Fruit fly (Drosophila melanogaster) whole organism, pupa: ENCODE data around the gene CG32756.
A peak's percentile ranks its signal among the peaks of the same experiment; 100 is the strongest.

Experiments used
- CG12605 ChIP-seq: fragments of 200-800 bp; sonication (Bioruptor generic); IDR thresholded peaks from 2 replicates; pipeline ENCODE4 v1.3.6; 2022; ENCODE audit warnings: missing biosample characterization, missing genetic modification characterization
- CG14655 ChIP-seq: fragments of 200-800 bp; sonication (Bioruptor generic); optimal IDR thresholded peaks from 3 replicates; lab custom pipeline; 2017; ENCODE audit warnings: mild to moderate bottlenecking, missing biosample characterization, missing genetic modification reagents, missing genetic modification characterization
- CG15710 ChIP-seq: fragments of 200-800 bp; sonication (Bioruptor generic); optimal IDR thresholded peaks from 2 replicates; lab custom pipeline; 2018; ENCODE audit warnings: missing biosample characterization, mild to moderate bottlenecking, missing genetic modification characterization, moderate library complexity
- CG8159 ChIP-seq: fragments of 200-800 bp; sonication (Bioruptor generic); optimal IDR thresholded peaks from 3 replicates; lab custom pipeline; 2018; ENCODE audit warnings: missing biosample characterization, mild to moderate bottlenecking, missing genetic modification characterization, moderate library complexity
- EcR ChIP-seq: fragments of 200-800 bp; sonication (Bioruptor generic); optimal IDR thresholded peaks from 3 replicates; lab custom pipeline; 2019; ENCODE audit warnings: missing biosample characterization, missing genetic modification characterization, mild to moderate bottlenecking, moderate library complexity, missing genetic modification reagents
- Ets98B ChIP-seq: fragments of 200-800 bp; sonication (Bioruptor generic); IDR thresholded peaks from 2 replicates; pipeline ENCODE4 v1.3.6; 2022; ENCODE audit warnings: missing biosample characterization, missing genetic modification characterization
- Pif1A ChIP-seq: fragments of 200-800 bp; sonication (Bioruptor generic); optimal IDR thresholded peaks from 3 replicates; lab custom pipeline; 2016; ENCODE audit warnings: missing biosample characterization, missing genetic modification characterization
- Pif1B ChIP-seq: fragments of 200-800 bp; sonication (Bioruptor generic); optimal IDR thresholded peaks from 3 replicates; lab custom pipeline; 2016; ENCODE audit warnings: missing biosample characterization, missing genetic modification characterization
- fd96Ca ChIP-seq: fragments of 200-800 bp; sonication (Bioruptor generic); IDR thresholded peaks from 3 replicates; pipeline ENCODE4 v1.3.6; 2022; ENCODE audit warnings: missing biosample characterization, missing genetic modification characterization
- gl ChIP-seq: fragments of 200-800 bp; sonication (Bioruptor generic); optimal IDR thresholded peaks from 2 replicates; lab custom pipeline; 2018; ENCODE audit warnings: missing biosample characterization, mild to moderate bottlenecking, missing genetic modification characterization

- peak; percentile 66 for TF ChIP-seq CG8159 (tag; lab: Kevin White, UChicago)
- TF ChIP-seq CG14655 (GFP tag; lab: Kevin White, UChicago), result peak; percentile 29
- peak; percentile 50; the same call in 1 of the 3 replicates for TF ChIP-seq fd96Ca (GFP tag; lab: Robert Waterston, UW)
- TF ChIP-seq CG15710 (tag; lab: Kevin White, UChicago), result peak; percentile 43
- peak; percentile 52 for TF ChIP-seq Pif1B (GFP tag; lab: Kevin White, UChicago)
- TF ChIP-seq EcR (GFP tag; lab: Kevin White, UChicago), result no peak
- TF ChIP-seq Ets98B (GFP tag; lab: Robert Waterston, UW), result no peak
- no peak for TF ChIP-seq gl (tag; lab: Kevin White, UChicago)
- TF ChIP-seq Pif1A (GFP tag; lab: Kevin White, UChicago), result peak; percentile 73
- TF ChIP-seq CG12605 (GFP tag; lab: Robert Waterston, UW), result peak; percentile 52; the same call in 1 of the 2 replicates
These were observed 22.4 kb upstream of the CG32756 start for dm6 chrX:5923124-5923523.
